Worm (Caenorhabditis elegans) whole organism, young adult: Measurements from ENCODE around the gene tsp-5.
"Not testable (repeated sequence)": the region's sequence is repeated elsewhere in the genome, so short reads cannot be mapped to it uniquely, and the experiment has no call there.

ENCODE experiments used
- B0019.2 ChIP-seq: fragments of 200-800 bp; sonication (Bioruptor generic); conservative IDR thresholded peaks from 2 replicates; pipeline ENCODE4 v1.3.6; 2022; ENCODE audit warnings: missing genetic modification reagents, missing genetic modification characterization, missing compliant biosample characterization
- B0035.1 ChIP-seq: sonication (generic microtip); optimal IDR thresholded peaks from 2 replicates; lab custom pipeline; 2016; ENCODE audit warnings: missing genetic modification characterization, mild to moderate bottlenecking, missing compliant biosample characterization, missing genotype, missing genetic modification reagents
- B0336.3 ChIP-seq: fragments of 200-800 bp; sonication (Bioruptor generic); IDR thresholded peaks from 2 replicates; pipeline ENCODE4 v1.3.6; 2022; ENCODE audit warnings: missing genetic modification characterization, missing compliant biosample characterization
- C17E4.6 ChIP-seq: fragments of 200-800 bp; sonication (Bioruptor generic); IDR thresholded peaks from 2 replicates; pipeline ENCODE4 v1.3.6; 2022; ENCODE audit warnings: missing genetic modification reagents, missing genetic modification characterization, missing compliant biosample characterization
- F52B5.7 ChIP-seq: sonication (generic microtip); optimal IDR thresholded peaks from 2 replicates; lab custom pipeline; 2016; ENCODE audit warnings: mild to moderate bottlenecking, missing genetic modification characterization, missing compliant biosample characterization
- K12H6.12 ChIP-seq: fragments of 200-800 bp; sonication (Bioruptor generic); optimal IDR thresholded peaks from 2 replicates; lab custom pipeline; 2018; ENCODE audit warnings: mild to moderate bottlenecking, missing genetic modification characterization, missing compliant biosample characterization
- T07F8.4 ChIP-seq: sonication (generic microtip); optimal IDR thresholded peaks from 2 replicates; lab custom pipeline; 2016; ENCODE audit warnings: mild to moderate bottlenecking, missing genetic modification characterization, moderate library complexity, missing compliant biosample characterization
- Y56A3A.18 ChIP-seq: fragments of 200-800 bp; sonication (Bioruptor generic); IDR thresholded peaks from 2 replicates; pipeline ENCODE4 v1.3.6; 2022; ENCODE audit warnings: missing genetic modification reagents, missing genetic modification characterization, missing compliant biosample characterization
- Y79H2A.3 ChIP-seq: fragments of 200-800 bp; sonication (Bioruptor generic); conservative IDR thresholded peaks from 2 replicates; pipeline ENCODE4 v1.3.6; 2022; ENCODE audit warnings: missing genetic modification reagents, missing genetic modification characterization, missing compliant biosample characterization
- Y95B8A.8 ChIP-seq: fragments of 200-800 bp; sonication (Bioruptor generic); IDR thresholded peaks from 2 replicates; pipeline ENCODE4 v1.3.6; 2022; ENCODE audit warnings: missing genetic modification reagents, missing genetic modification characterization, missing compliant biosample characterization
- akir-1 ChIP-seq: fragments of 200-800 bp; sonication (Bioruptor generic); optimal IDR thresholded peaks from 2 replicates; lab custom pipeline; 2018; ENCODE audit warnings: mild to moderate bottlenecking, missing genetic modification characterization, moderate library complexity, missing compliant biosample characterization
- aptf-2 ChIP-seq: fragments of 200-800 bp; sonication (Bioruptor generic); conservative IDR thresholded peaks from 2 replicates; pipeline ENCODE4 v1.3.6; 2022; ENCODE audit warnings: missing genetic modification reagents, missing genetic modification characterization, missing compliant biosample characterization
- athp-1 ChIP-seq: sonication (generic microtip); optimal IDR thresholded peaks from 2 replicates; lab custom pipeline; 2017; ENCODE audit warnings: mild to moderate bottlenecking, missing genetic modification characterization, missing compliant biosample characterization
- attf-6 ChIP-seq: fragments of 200-800 bp; sonication (Bioruptor generic); IDR thresholded peaks from 2 replicates; pipeline ENCODE4 v1.3.6; 2022; ENCODE audit warnings: missing genetic modification reagents, missing genetic modification characterization, missing compliant biosample characterization
- ccch-3 ChIP-seq: fragments of 200-800 bp; sonication (Bioruptor generic); optimal IDR thresholded peaks from 2 replicates; lab custom pipeline; 2018; ENCODE audit warnings: mild to moderate bottlenecking, missing genetic modification characterization, missing compliant biosample characterization
- dox-1 ChIP-seq: fragments of 200-800 bp; sonication (Bioruptor generic); IDR thresholded peaks from 2 replicates; pipeline ENCODE4 v1.3.6; 2022; ENCODE audit warnings: missing genetic modification reagents, missing genetic modification characterization, missing compliant biosample characterization
- egl-18 ChIP-seq: fragments of 200-800 bp; sonication (Bioruptor generic); IDR thresholded peaks from 2 replicates; pipeline ENCODE4 v1.3.6; 2022; ENCODE audit warnings: missing genetic modification reagents, missing genetic modification characterization, missing compliant biosample characterization
- egl-44 ChIP-seq: fragments of 200-800 bp; sonication (Bioruptor generic); IDR thresholded peaks from 2 replicates; pipeline ENCODE4 v1.3.6; 2022; ENCODE audit warnings: missing genetic modification reagents, missing genetic modification characterization, missing compliant biosample characterization
- egrh-3 ChIP-seq: fragments of 200-800 bp; sonication (Bioruptor generic); IDR thresholded peaks from 2 replicates; pipeline ENCODE4 v1.3.6; 2022; ENCODE audit warnings: missing genetic modification reagents, missing genetic modification characterization, missing compliant biosample characterization
- gei-17 ChIP-seq: fragments of 200-800 bp; sonication (Bioruptor generic); optimal IDR thresholded peaks from 2 replicates; lab custom pipeline; 2018; ENCODE audit warnings: mild to moderate bottlenecking, missing genetic modification characterization, missing compliant biosample characterization
- hlh-12 ChIP-seq: sonication (generic microtip); optimal IDR thresholded peaks from 2 replicates; lab custom pipeline; 2016; ENCODE audit warnings: missing genetic modification characterization, missing compliant biosample characterization
- lag-1 ChIP-seq: fragments of 200-800 bp; sonication (Bioruptor generic); IDR thresholded peaks from 2 replicates; pipeline ENCODE4 v1.3.6; 2022; ENCODE audit warnings: missing genetic modification reagents, missing genetic modification characterization, missing compliant biosample characterization
- lin-35 ChIP-seq, 3 experiments: fragments of 150-350 bp in 2 of 3; sonication (generic microtip) in 1 of 3; optimal IDR thresholded peaks; 2 replicates each; lab custom pipeline; 2014 to 2018; ENCODE audit warnings: missing biosample characterization in 3 of 3, missing genetic modification characterization in 3 of 3, missing genetic modification reagents in 3 of 3
- lsl-1 ChIP-seq: fragments of 200-800 bp; sonication (Bioruptor generic); optimal IDR thresholded peaks from 2 replicates; lab custom pipeline; 2018; ENCODE audit warnings: mild to moderate bottlenecking, missing genetic modification characterization, moderate library complexity, missing compliant biosample characterization
- mcd-1 ChIP-seq: fragments of 200-800 bp; sonication (Bioruptor generic); IDR thresholded peaks from 2 replicates; pipeline ENCODE4 v1.3.6; 2022; ENCODE audit warnings: missing genetic modification reagents, missing genetic modification characterization, missing compliant biosample characterization
- mel-28 ChIP-seq: sonication (generic microtip); optimal IDR thresholded peaks from 2 replicates; lab custom pipeline; 2016; ENCODE audit warnings: borderline replicate concordance, mild to moderate bottlenecking, missing genetic modification characterization, missing compliant biosample characterization
- nfya-2 ChIP-seq: fragments of 200-800 bp; sonication (Bioruptor generic); IDR thresholded peaks from 2 replicates; pipeline ENCODE4 v1.3.6; 2022; ENCODE audit warnings: missing genetic modification reagents, missing genetic modification characterization, missing compliant biosample characterization
- nfyb-1 ChIP-seq: fragments of 200-800 bp; sonication (Bioruptor generic); IDR thresholded peaks from 2 replicates; pipeline ENCODE4 v1.3.6; 2022; ENCODE audit warnings: missing genetic modification reagents, missing genetic modification characterization, missing compliant biosample characterization
- rpc-1 ChIP-seq, 2 experiments: fragments of 150-350 bp in 1 of 2; sonication (generic microtip) in 1 of 2; optimal IDR thresholded peaks; 2 replicates each; lab custom pipeline; 2014 to 2018; ENCODE audit warnings: missing biosample characterization in 1 of 2, missing genetic modification characterization in 1 of 2, missing genetic modification reagents in 1 of 2, missing genotype in 1 of 2
- sdz-38 ChIP-seq: sonication (generic microtip); optimal IDR thresholded peaks from 2 replicates; lab custom pipeline; 2016; ENCODE audit warnings: missing genotype, missing genetic modification characterization, missing compliant biosample characterization
- snpc-1.3 ChIP-seq: sonication (generic microtip); optimal IDR thresholded peaks from 2 replicates; lab custom pipeline; 2017; ENCODE audit warnings: missing genetic modification characterization, mild to moderate bottlenecking, missing compliant biosample characterization, antibody characterized with exemption, moderate library complexity, missing genotype, missing genetic modification reagents; ENCODE audit not compliant: insufficient read depth
- somi-1 ChIP-seq: fragments of 200-800 bp; sonication (Bioruptor generic); optimal IDR thresholded peaks from 2 replicates; lab custom pipeline; 2018; ENCODE audit warnings: mild to moderate bottlenecking, missing genetic modification characterization, missing compliant biosample characterization
- ztf-26 ChIP-seq: sonication (generic microtip); optimal IDR thresholded peaks from 2 replicates; lab custom pipeline; 2017; ENCODE audit warnings: missing genetic modification characterization, missing compliant biosample characterization

tsp-5 gene

ce11 chrIV:13584646-13585045 is 6.9 kb downstream of the tsp-5 start, which contains the start of gene sru-11:
Gene sru-11 (plus strand): TSS chrIV:13584946.
- TF ChIP-seq mel-28 (tag; lab: Kevin White, UChicago) (no peak), lin-35 (GFP tag; optimal IDR thresholded peaks at IDR 0.05; lab: Kevin White, UChicago) (no peak), somi-1 (no peak), lsl-1 (no peak), B0019.2 (GFP tag; lab: Robert Waterston, UW) (no peak)
- TF ChIP-seq, all 124 proteins: peak for 0

DNA sequence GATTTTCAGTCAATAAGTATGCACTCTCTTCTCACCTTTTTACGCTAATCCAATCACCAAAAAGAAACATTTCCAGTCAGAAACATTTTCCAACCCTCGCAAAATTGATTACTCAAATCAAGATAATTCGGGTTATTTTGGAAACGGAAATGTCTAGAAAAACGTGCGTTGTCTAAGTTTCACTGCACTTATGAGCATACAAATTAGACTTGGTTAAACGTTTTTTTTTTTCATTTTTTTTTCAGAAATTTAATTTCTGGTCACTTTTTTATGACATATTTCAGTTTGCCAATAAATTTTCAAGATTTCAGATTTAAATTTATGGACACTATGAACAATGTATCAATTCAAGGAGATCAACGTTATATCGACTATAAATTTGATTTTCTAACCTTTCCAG is 8.6 kb downstream of the tsp-5 start, which contains the start of gene sru-12:
Gene sru-12 (plus strand): TSS at position 301 of the 400 bp plus-strand sequence.
- no peak for TF ChIP-seq ztf-26
- TF ChIP-seq nfyb-1: no peak
- no peak for TF ChIP-seq egl-44
- TF ChIP-seq B0336.3 (GFP tag; lab: Robert Waterston, UW): no peak
- no peak for TF ChIP-seq egrh-3 (GFP tag; lab: Robert Waterston, UW)
- no peak for TF ChIP-seq T07F8.4
- TF ChIP-seq F52B5.7: no peak
- TF ChIP-seq gei-17: no peak
- no peak for TF ChIP-seq ccch-3
- TF ChIP-seq Y79H2A.3 (GFP tag; lab: Robert Waterston, UW): no peak
- TF ChIP-seq mcd-1 (GFP tag; lab: Robert Waterston, UW): no peak
- TF ChIP-seq K12H6.12 (tag; lab: Kevin White, UChicago): no peak
- no peak for TF ChIP-seq egl-18 (GFP tag; lab: Robert Waterston, UW)
- no peak for TF ChIP-seq Y56A3A.18 (GFP tag; lab: Robert Waterston, UW)
- no peak for TF ChIP-seq nfya-2 (GFP tag; lab: Robert Waterston, UW)
- no peak for TF ChIP-seq lag-1 (GFP tag; lab: Robert Waterston, UW)
- TF ChIP-seq sdz-38 (tag; lab: Kevin White, UChicago): no peak
- no peak for TF ChIP-seq aptf-2 (GFP tag; lab: Robert Waterston, UW)
- TF ChIP-seq, all 124 proteins: peak for 0

DNA sequence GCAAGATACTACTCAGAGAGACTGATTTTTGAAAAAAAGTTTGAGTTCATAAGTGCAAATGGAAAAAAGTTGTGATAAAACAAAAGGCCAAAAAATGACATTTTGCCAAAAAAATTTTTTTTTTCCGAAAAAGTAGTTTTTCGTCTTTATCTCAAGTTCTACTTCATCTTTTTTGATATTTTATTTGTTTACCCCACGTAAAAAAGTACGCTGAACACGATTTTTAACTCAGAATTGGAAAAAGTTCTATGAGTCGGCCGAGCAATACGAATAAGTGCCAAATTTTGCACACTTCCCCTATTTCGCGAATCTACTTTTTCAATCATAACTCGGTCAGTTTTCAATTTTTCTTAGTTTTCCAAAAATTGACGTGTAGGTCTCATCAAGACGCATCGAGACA is 12.6 kb downstream of the tsp-5 start, which contains the start of gene sru-16:
Gene sru-16 (plus strand): TSS at position 301 of the 400 bp plus-strand sequence.
- not testable (repeated sequence) for TF ChIP-seq C17E4.6 (GFP tag; lab: Robert Waterston, UW); akir-1 (GFP tag; lab: Kevin White, UChicago); snpc-1.3 (tag; lab: Kevin White, UChicago)
- TF ChIP-seq, all 124 proteins: peak for 0; not testable (repeated sequence) for 124

DNA sequence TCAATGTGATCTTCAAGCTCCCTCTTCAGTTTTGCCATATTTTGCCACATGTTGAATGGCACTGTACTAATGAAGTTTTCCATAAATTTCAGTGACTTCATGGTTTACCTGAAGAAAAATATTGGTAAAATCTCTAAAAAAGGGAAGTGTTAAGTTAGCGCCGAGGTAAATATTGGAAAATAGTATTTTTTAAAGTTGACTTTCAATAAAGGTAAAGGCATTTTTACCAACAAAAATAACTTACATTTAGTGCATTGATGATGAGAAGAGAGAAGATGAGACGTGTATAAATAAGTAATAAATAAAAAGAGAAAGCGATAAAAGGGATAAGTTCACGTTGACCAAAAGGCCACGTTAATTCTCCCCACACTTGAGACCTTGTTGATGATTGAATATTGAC is 13.4 kb downstream of the tsp-5 start, which contains the start of gene Y45F10B.8:
Gene Y45F10B.8 (minus strand): TSS at position 101 of the 400 bp plus-strand sequence.
- not testable (repeated sequence) for TF ChIP-seq gei-17; B0035.1 (tag; lab: Kevin White, UChicago); attf-6

- TF ChIP-seq dox-1 (no peak), Y95B8A.8 (no peak), hlh-12 (tag; lab: Kevin White, UChicago) (no peak), athp-1 (tag; lab: Kevin White, UChicago) (no peak), rpc-1 (optimal IDR thresholded peaks at IDR 0.05; lab: Kevin White, UChicago) (no peak), rpc-1 (tag; optimal IDR thresholded peaks at IDR 0.05; lab: Kevin White, UChicago) (no peak), B0336.3 (GFP tag; lab: Robert Waterston, UW) (no peak)
- TF ChIP-seq, all 124 proteins: peak for 0
Observed at ce11 chrIV:13575673-13576072, 15.9 kb downstream of the tsp-5 start.
